Fruit fly (Drosophila melanogaster): ENCODE data around the gene Spn75F.

The Spn75F gene

dm6 chr3L:19086364-19087200, 42.9 kb downstream of the Spn75F start, which contains the start of gene Mkp3:
TSS of gene Mkp3 (minus strand) at chr3L:19086426.
- TF ChIP-seq CG7045 (GFP tag; optimal IDR thresholded peaks at IDR 0.05): peak; percentile 94
- TF ChIP-seq CG7101 (tag; optimal IDR thresholded peaks at IDR 0.05): peak; percentile 94
- peak; percentile 88 for TF ChIP-seq cic (GFP tag; optimal IDR thresholded peaks at IDR 0.05)
- peak; percentile 34 for TF ChIP-seq Hr96 (GFP tag; optimal IDR thresholded peaks at IDR 0.05)
- TF ChIP-seq CG14711 (tag; optimal IDR thresholded peaks at IDR 0.05): peak; percentile 87
- TF ChIP-seq cnc (optimal IDR thresholded peaks at IDR 0.05): no peak
- no peak for TF ChIP-seq CG1620 (GFP tag; optimal IDR thresholded peaks at IDR 0.05)
- TF ChIP-seq tj (GFP tag; optimal IDR thresholded peaks at IDR 0.05): peak; percentile 70
- TF ChIP-seq kay (GFP tag; ENCODE audit: borderline replicate concordance): peak; percentile 97
- peak; percentile 84 for TF ChIP-seq pad (GFP tag; optimal IDR thresholded peaks at IDR 0.05)
- TF ChIP-seq bab1 (GFP tag; optimal IDR thresholded peaks at IDR 0.05): peak; percentile 86
- peak; percentile 58 for TF ChIP-seq toe (GFP tag; optimal IDR thresholded peaks at IDR 0.05)
- peak; percentile 96 for TF ChIP-seq CG12768 (GFP tag; optimal IDR thresholded peaks at IDR 0.05)
- peak; percentile 96 for TF ChIP-seq CG11617 (GFP tag; optimal IDR thresholded peaks at IDR 0.05)
- peak; percentile 89 for TF ChIP-seq Clk (GFP tag; optimal IDR thresholded peaks at IDR 0.05)
- peak; percentile 71 for TF ChIP-seq Crg-1 (GFP tag; optimal IDR thresholded peaks at IDR 0.05)
- peak; percentile 76 for TF ChIP-seq CG5204 (GFP tag; optimal IDR thresholded peaks at IDR 0.05)
- TF ChIP-seq Mnt (GFP tag; optimal IDR thresholded peaks at IDR 0.05): peak; percentile 40
- peak; percentile 96 for TF ChIP-seq CG33017 (tag; optimal IDR thresholded peaks at IDR 0.05)
- peak; percentile 29 for TF ChIP-seq ovo (GFP tag; optimal IDR thresholded peaks at IDR 0.05)

dm6 chr3L:19085688-19086363, 43.6 kb downstream of the Spn75F start:
- TF ChIP-seq cic (GFP tag; optimal IDR thresholded peaks at IDR 0.05) (peak; percentile 41), Hr96 (GFP tag; optimal IDR thresholded peaks at IDR 0.05) (no peak), toe (GFP tag; optimal IDR thresholded peaks at IDR 0.05) (no peak), Mnt (GFP tag; optimal IDR thresholded peaks at IDR 0.05) (no peak), tj (GFP tag; optimal IDR thresholded peaks at IDR 0.05) (no peak), Crg-1 (GFP tag; optimal IDR thresholded peaks at IDR 0.05) (no peak), CG11617 (GFP tag; optimal IDR thresholded peaks at IDR 0.05) (no peak)

dm6 chr3L:19083126-19083525, 46.3 kb downstream of the Spn75F start:
- TF ChIP-seq kay (GFP tag; ENCODE audit: borderline replicate concordance): no peak
- TF ChIP-seq toe (GFP tag; optimal IDR thresholded peaks at IDR 0.05): no peak
- TF ChIP-seq Clk (GFP tag; optimal IDR thresholded peaks at IDR 0.05): no peak
- no peak for TF ChIP-seq Mnt (GFP tag; optimal IDR thresholded peaks at IDR 0.05)
- TF ChIP-seq CG14711 (tag; optimal IDR thresholded peaks at IDR 0.05): no peak
- TF ChIP-seq CG33017 (tag; optimal IDR thresholded peaks at IDR 0.05): no peak
- TF ChIP-seq CG11617 (GFP tag; optimal IDR thresholded peaks at IDR 0.05): no peak
- no peak for TF ChIP-seq Hr96 (GFP tag; optimal IDR thresholded peaks at IDR 0.05)
- no peak for TF ChIP-seq CG12768 (GFP tag; optimal IDR thresholded peaks at IDR 0.05)
- TF ChIP-seq Crg-1 (GFP tag; optimal IDR thresholded peaks at IDR 0.05): no peak

- TF ChIP-seq pad (GFP tag; optimal IDR thresholded peaks at IDR 0.05) (no peak), Crg-1 (GFP tag; optimal IDR thresholded peaks at IDR 0.05) (no peak)
Measured at dm6 chr3L:19080926-19081700, 48.4 kb downstream of the Spn75F start.

DNA sequence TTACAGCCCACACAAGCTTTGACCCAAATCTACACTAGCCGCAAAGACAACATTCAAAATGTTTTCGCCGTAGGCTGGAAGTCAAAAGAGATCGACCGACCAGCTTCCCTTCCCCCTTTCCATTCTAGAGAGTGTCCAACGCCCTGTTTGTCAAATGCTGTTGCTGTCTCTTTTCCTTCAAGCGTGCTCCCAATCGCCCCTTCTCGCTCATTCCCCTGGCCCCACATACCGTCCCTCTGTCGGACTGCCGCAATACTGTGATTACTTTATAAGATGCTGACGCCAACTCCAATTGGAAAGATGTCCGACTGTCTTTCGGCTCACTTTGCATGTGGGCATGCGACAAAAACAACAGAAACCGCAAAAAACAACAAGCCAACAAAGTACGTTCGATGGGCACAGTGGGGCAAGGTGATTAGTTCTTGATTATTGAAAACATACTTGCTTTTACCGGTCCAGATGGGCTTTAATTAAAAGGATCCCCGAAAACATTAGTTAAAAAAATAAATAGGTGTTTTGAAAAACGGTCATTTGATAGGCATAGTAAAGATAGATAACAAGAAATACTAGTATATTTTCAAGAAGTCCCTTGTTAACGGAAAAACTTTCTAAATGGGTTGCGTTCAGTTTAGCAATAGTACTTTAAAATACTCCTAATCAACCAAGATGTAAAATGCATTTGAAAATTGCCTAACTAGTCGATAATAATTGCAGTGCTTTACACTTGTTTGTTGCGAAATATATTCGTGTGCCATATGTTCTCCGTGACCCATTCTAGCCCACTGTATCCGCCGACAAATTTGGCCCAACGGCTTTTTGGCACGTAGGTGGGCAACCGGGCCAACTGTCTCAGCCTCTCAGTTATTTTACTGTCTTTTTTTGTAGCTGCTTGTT, 49.4 kb downstream of the Spn75F start:
- peak; percentile 93 for TF ChIP-seq pad (GFP tag; optimal IDR thresholded peaks at IDR 0.05)
- TF ChIP-seq kay (GFP tag; ENCODE audit: borderline replicate concordance): peak; percentile 28
- no peak for TF ChIP-seq bab1 (GFP tag; optimal IDR thresholded peaks at IDR 0.05)
- peak; percentile 75 for TF ChIP-seq tj (GFP tag; optimal IDR thresholded peaks at IDR 0.05)

dm6 chr3L:19079067-19079466, 50.4 kb downstream of the Spn75F start:
- no peak for TF ChIP-seq CG11617 (GFP tag; optimal IDR thresholded peaks at IDR 0.05)
- peak; percentile 98 for TF ChIP-seq pad (GFP tag; optimal IDR thresholded peaks at IDR 0.05)
